Worm (Caenorhabditis elegans): Measurements from ENCODE around the gene acp-6.

DNA sequence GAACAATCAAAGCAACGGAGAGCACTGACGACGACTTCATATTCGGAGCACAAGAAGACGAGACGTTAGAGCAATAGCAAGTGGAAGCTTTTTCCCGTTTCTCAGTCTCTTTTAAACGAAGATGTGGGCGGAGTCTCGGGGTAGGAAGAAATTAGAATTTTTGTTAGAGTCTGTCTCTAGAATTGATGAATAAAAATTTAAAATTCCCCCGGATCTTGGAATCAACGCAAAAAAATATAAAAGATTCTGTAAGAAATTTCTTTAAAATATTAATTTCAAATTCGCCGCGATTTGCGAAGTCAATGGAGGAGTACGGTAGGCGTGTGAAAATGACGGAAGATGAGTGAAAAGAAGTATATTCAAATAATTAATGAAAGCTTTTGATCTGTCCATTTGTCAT, 12.5 kb downstream of the acp-6 start, which contains the start of gene nlp-71:
- TF ChIP-seq ama-1 (optimal IDR thresholded peaks at IDR 0.05) (no peak), hnd-1 (tag; optimal IDR thresholded peaks at IDR 0.05) (no peak), ceh-36 (tag; optimal IDR thresholded peaks at IDR 0.05) (no peak), aly-1 (tag; optimal IDR thresholded peaks at IDR 0.05) (no peak)
